Fruit fly (Drosophila melanogaster): ENCODE measurements around the gene CG7142.

Gene CG7142

DNA sequence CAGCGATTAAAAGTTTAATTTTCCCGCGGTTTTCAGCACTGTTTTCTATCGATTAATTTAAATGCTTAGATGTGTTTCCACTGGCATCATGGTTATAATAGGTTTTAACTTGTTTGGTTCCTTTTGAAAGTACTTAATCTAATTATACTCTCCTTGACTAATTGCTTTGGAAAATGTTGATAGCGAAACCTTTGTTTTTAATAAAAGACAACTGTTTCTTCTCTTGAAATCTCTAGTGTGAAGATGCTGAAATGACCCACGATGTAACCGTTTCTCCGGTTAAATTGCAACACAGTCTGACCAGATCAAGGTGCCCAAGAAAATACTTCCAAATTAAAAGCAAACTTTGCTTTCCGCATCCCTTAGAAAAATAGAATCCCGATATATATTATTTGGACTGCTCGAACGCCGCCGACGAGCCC is 19.6 kb upstream of the CG7142 start, which contains the start of gene Dlc90F (continued):
- TF ChIP-seq CG7928 (GFP tag; optimal IDR thresholded peaks at IDR 0.05) (peak; percentile 67), Mad (GFP tag; optimal IDR thresholded peaks at IDR 0.05) (peak; percentile 50), yki (optimal IDR thresholded peaks at IDR 0.05) (no peak), schlank (tag; optimal IDR thresholded peaks at IDR 0.05) (no peak), CG6791 (GFP tag; IDR thresholded peaks at IDR 0.05; ENCODE audit: partially characterized antibody) (no peak), CG12299 (tag; optimal IDR thresholded peaks at IDR 0.05) (peak; percentile 25), HLH3B (GFP tag; IDR thresholded peaks at IDR 0.05) (peak; percentile 66; the same call in 1 of the 2 replicates), MTF-1 (GFP tag; optimal IDR thresholded peaks at IDR 0.05; ENCODE audit: borderline replicate concordance) (no peak), CG2202 (tag; optimal IDR thresholded peaks at IDR 0.05) (peak; percentile 18), CG10543 (GFP tag; optimal IDR thresholded peaks at IDR 0.05) (peak; percentile 50), H2.0 (GFP tag; IDR thresholded peaks at IDR 0.05) (peak; percentile 79), Chrac-16 (GFP tag; optimal IDR thresholded peaks at IDR 0.05) (peak; percentile 84), CG10979 (tag; optimal IDR thresholded peaks at IDR 0.05) (peak; percentile 38), CG4360 (GFP tag; IDR thresholded peaks at IDR 0.05) (no peak), zen (tag; optimal IDR thresholded peaks at IDR 0.05) (peak; percentile 46), hkb (optimal IDR thresholded peaks at IDR 0.05) (peak; percentile 94), hkb (GFP tag; IDR thresholded peaks at IDR 0.05) (peak; percentile 63; the same call in 1 of the 2 replicates), fru (optimal IDR thresholded peaks at IDR 0.05) (no peak), Fer1 (GFP tag; optimal IDR thresholded peaks at IDR 0.05) (no peak), CG14050 (GFP tag; IDR thresholded peaks at IDR 0.05) (peak; percentile 40; the same call in 1 of the 3 replicates), CG33557 (GFP tag; optimal IDR thresholded peaks at IDR 0.05) (peak; percentile 47), C15 (GFP tag; IDR thresholded peaks at IDR 0.05) (0 out of 3 replicates have a peak, but pooled peaks have one; percentile 58), Usf (GFP tag; optimal IDR thresholded peaks at IDR 0.05) (peak; percentile 52), CG17359 (tag; optimal IDR thresholded peaks at IDR 0.05) (peak; percentile 57), Sox100B (GFP tag; optimal IDR thresholded peaks at IDR 0.05) (no peak), Oli (tag; optimal IDR thresholded peaks at IDR 0.05) (peak; percentile 73), CG2199 (GFP tag; IDR thresholded peaks at IDR 0.05) (0 out of 3 replicates have a peak, but pooled peaks have one; percentile 51), CG12769 (tag; optimal IDR thresholded peaks at IDR 0.05) (no peak), CG11456 (GFP tag; IDR thresholded peaks at IDR 0.05) (peak; percentile 86), Ptx1 (GFP tag; IDR thresholded peaks at IDR 0.05) (peak; percentile 90), sna (GFP tag; IDR thresholded peaks at IDR 0.05; ENCODE audit: partially characterized antibody) (peak; percentile 12; the same call in 1 of the 2 replicates), ham (GFP tag; IDR thresholded peaks at IDR 0.05) (no peak), Vsx1 (GFP tag; optimal IDR thresholded peaks at IDR 0.05) (no peak), CG3407 (GFP tag; optimal IDR thresholded peaks at IDR 0.05) (peak; percentile 54), gsb (GFP tag; IDR thresholded peaks at IDR 0.05) (no peak), gce (GFP tag; IDR thresholded peaks at IDR 0.05) (no peak; the same call in 2 of the 3 replicates), CG4854 (GFP tag; optimal IDR thresholded peaks at IDR 0.05) (peak; percentile 39), NC2α (GFP tag; optimal IDR thresholded peaks at IDR 0.05) (peak; percentile 45), Six4 (GFP tag; optimal IDR thresholded peaks at IDR 0.05) (peak; percentile 38), so (GFP tag; IDR thresholded peaks at IDR 0.05) (no peak), dm (GFP tag; optimal IDR thresholded peaks at IDR 0.05) (peak; percentile 83), Optix (GFP tag; IDR thresholded peaks at IDR 0.05) (peak; percentile 55; the same call in 2 of the 3 replicates), CG11560 (tag; IDR thresholded peaks at IDR 0.05) (peak; percentile 83), CG3726 (GFP tag; IDR thresholded peaks at IDR 0.05) (peak; percentile 72; the same call in 1 of the 3 replicates), run (tag; optimal IDR thresholded peaks at IDR 0.05) (no peak), CTCF (GFP tag; optimal IDR thresholded peaks at IDR 0.05) (no peak), mld (GFP tag; IDR thresholded peaks at IDR 0.05; ENCODE audit: partially characterized antibody) (no peak), salm (tag; optimal IDR thresholded peaks at IDR 0.05) (peak; percentile 26), CG4820 (GFP tag; optimal IDR thresholded peaks at IDR 0.05) (peak; percentile 73), Tbp (GFP tag; optimal IDR thresholded peaks at IDR 0.05) (peak; percentile 67), kay (GFP tag; optimal IDR thresholded peaks at IDR 0.05) (peak; percentile 88), sr (GFP tag; IDR thresholded peaks at IDR 0.05) (no peak), CG3995 (GFP tag; optimal IDR thresholded peaks at IDR 0.05) (peak; percentile 65)
